Fruit fly (Drosophila melanogaster): ENCODE results near the gene CG7370.

dm6 chr3L:21808568-21808967, 39.0 kb downstream of the CG7370 start, which contains the start of gene eg:
- TF ChIP-seq D1 (tag; optimal IDR thresholded peaks at IDR 0.05) (no peak), CG8301 (tag; optimal IDR thresholded peaks at IDR 0.05) (no peak), CG12605 (GFP tag; IDR thresholded peaks at IDR 0.05) (no peak), Pif1A (GFP tag; optimal IDR thresholded peaks at IDR 0.05) (no peak)

Measured in whole organism, pupa.